Worm (Caenorhabditis elegans) whole organism, L2 larva: Measurements from ENCODE around the gene wht-7.

Source experiments
- R02D3.7 ChIP-seq: fragments of 150-350 bp; optimal IDR thresholded peaks from 2 replicates; lab custom pipeline; 2014; ENCODE audit warnings: missing biosample characterization, missing genetic modification characterization
- ZK546.5 ChIP-seq: sonication (generic microtip); optimal IDR thresholded peaks from 2 replicates; lab custom pipeline; 2017; ENCODE audit warnings: missing biosample characterization, missing genetic modification characterization
- elt-3 ChIP-seq: sonication (generic microtip); optimal IDR thresholded peaks from 2 replicates; lab custom pipeline; 2017; ENCODE audit warnings: missing biosample characterization, missing genetic modification characterization
- lin-39 ChIP-seq: fragments of 150-350 bp; optimal IDR thresholded peaks from 2 replicates; lab custom pipeline; 2014; ENCODE audit warnings: missing biosample characterization, missing genetic modification reagents, missing genetic modification characterization
- mab-5 ChIP-seq: fragments of 150-350 bp; optimal IDR thresholded peaks from 2 replicates; lab custom pipeline; 2014; ENCODE audit warnings: missing biosample characterization, missing genetic modification characterization
- nhr-10 ChIP-seq: sonication (generic microtip); optimal IDR thresholded peaks from 2 replicates; lab custom pipeline; 2017; ENCODE audit warnings: missing biosample characterization, missing genetic modification characterization
- nhr-11 ChIP-seq: fragments of 150-350 bp; optimal IDR thresholded peaks from 2 replicates; lab custom pipeline; 2014; ENCODE audit warnings: missing biosample characterization, missing genetic modification characterization
- skn-1 ChIP-seq: sonication (generic microtip); optimal IDR thresholded peaks from 2 replicates; lab custom pipeline; 2017; ENCODE audit warnings: missing biosample characterization, missing genetic modification characterization
- ztf-11 ChIP-seq: sonication (generic microtip); optimal IDR thresholded peaks from 2 replicates; lab custom pipeline; 2017; ENCODE audit warnings: missing biosample characterization, missing genetic modification characterization

DNA sequence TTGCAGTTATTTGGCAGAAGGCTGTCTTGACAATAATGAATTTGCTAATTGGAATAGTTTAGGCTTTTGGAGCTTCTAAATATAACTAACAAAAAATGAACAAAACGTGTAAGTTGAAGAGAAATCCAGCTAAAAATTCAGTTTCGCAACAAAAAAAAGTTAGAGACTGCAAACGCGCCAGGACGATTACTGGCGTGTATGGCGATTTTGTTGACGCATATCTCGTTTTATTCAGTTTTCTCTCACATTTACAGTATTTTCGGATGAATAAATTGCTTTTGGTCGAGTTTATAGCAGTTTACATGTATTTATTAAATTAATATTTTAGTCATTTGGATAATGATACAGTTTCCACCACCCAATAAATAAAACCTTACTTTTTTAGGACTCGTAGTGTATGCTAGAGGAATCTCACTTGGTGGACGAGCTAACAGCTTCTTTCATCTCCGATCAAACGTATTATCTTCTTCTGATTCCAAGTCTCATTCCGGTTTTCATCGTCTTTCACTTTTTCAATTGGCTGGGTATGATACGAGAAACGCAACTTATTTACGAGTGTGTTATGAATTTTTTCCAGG is 23.7 kb upstream of the wht-7 start, which contains the start of the genes abcf-3 and F42A10.5:
- TF ChIP-seq skn-1 (tag; lab: Kevin White, UChicago) = no peak
- no peak for TF ChIP-seq elt-3 (tag; lab: Kevin White, UChicago)
- TF ChIP-seq ZK546.5 (tag; lab: Kevin White, UChicago) = no peak
- TF ChIP-seq lin-39 (tag; lab: Kevin White, UChicago) = no peak
- no peak for TF ChIP-seq nhr-11 (tag; lab: Kevin White, UChicago)
- peak; percentile 66 for TF ChIP-seq mab-5 (tag; lab: Kevin White, UChicago)
- no peak for TF ChIP-seq ztf-11 (tag; lab: Kevin White, UChicago)
- TF ChIP-seq R02D3.7 (tag; lab: Kevin White, UChicago) = no peak
- TF ChIP-seq nhr-10 (tag; lab: Kevin White, UChicago) = no peak
